Fruit fly (Drosophila melanogaster) whole organism, pupa: ENCODE measurements around the gene CG16865.
A peak's percentile ranks its signal among the peaks of the same experiment; 100 is the strongest.

Experiments
- CG10348 ChIP-seq: fragments of 200-800 bp; sonication (Bioruptor generic); IDR thresholded peaks from 2 replicates; pipeline ENCODE4 v1.3.6; 2022; ENCODE audit warnings: missing biosample characterization, missing genetic modification characterization
- CG12605 ChIP-seq: fragments of 200-800 bp; sonication (Bioruptor generic); IDR thresholded peaks from 2 replicates; pipeline ENCODE4 v1.3.6; 2022; ENCODE audit warnings: missing biosample characterization, missing genetic modification characterization
- CG13204 ChIP-seq: fragments of 200-800 bp; sonication (Bioruptor generic); optimal IDR thresholded peaks from 2 replicates; lab custom pipeline; 2018; ENCODE audit warnings: missing biosample characterization, mild to moderate bottlenecking, missing genetic modification characterization, moderate library complexity
- CG14655 ChIP-seq: fragments of 200-800 bp; sonication (Bioruptor generic); optimal IDR thresholded peaks from 3 replicates; lab custom pipeline; 2017; ENCODE audit warnings: mild to moderate bottlenecking, missing biosample characterization, missing genetic modification reagents, missing genetic modification characterization
- CG15710 ChIP-seq: fragments of 200-800 bp; sonication (Bioruptor generic); optimal IDR thresholded peaks from 2 replicates; lab custom pipeline; 2018; ENCODE audit warnings: missing biosample characterization, mild to moderate bottlenecking, missing genetic modification characterization, moderate library complexity
- CG17806 ChIP-seq: fragments of 200-800 bp; sonication (Bioruptor generic); optimal IDR thresholded peaks from 2 replicates; lab custom pipeline; 2018; ENCODE audit warnings: missing biosample characterization, mild to moderate bottlenecking, missing genetic modification characterization, moderate library complexity
- CG32121 ChIP-seq: fragments of 200-800 bp; sonication (Bioruptor generic); IDR thresholded peaks from 2 replicates; pipeline ENCODE4 v1.3.6; 2022; ENCODE audit warnings: missing biosample characterization, missing genetic modification characterization
- CG34367 ChIP-seq: fragments of 200-800 bp; sonication (Bioruptor generic); optimal IDR thresholded peaks from 2 replicates; lab custom pipeline; 2018; ENCODE audit warnings: missing biosample characterization, mild to moderate bottlenecking, missing genetic modification characterization
- CG4496 ChIP-seq: fragments of 200-800 bp; sonication (Bioruptor generic); IDR thresholded peaks from 3 replicates; pipeline ENCODE4 v1.3.6; 2022; ENCODE audit warnings: missing biosample characterization, missing genetic modification characterization
- CG8159 ChIP-seq: fragments of 200-800 bp; sonication (Bioruptor generic); optimal IDR thresholded peaks from 3 replicates; lab custom pipeline; 2018; ENCODE audit warnings: missing biosample characterization, mild to moderate bottlenecking, missing genetic modification characterization, moderate library complexity
- CG8301 ChIP-seq: fragments of 200-800 bp; sonication (Bioruptor generic); optimal IDR thresholded peaks from 2 replicates; lab custom pipeline; 2018; ENCODE audit warnings: missing biosample characterization, mild to moderate bottlenecking, missing genetic modification characterization
- CG9948 ChIP-seq: fragments of 200-800 bp; sonication (Bioruptor generic); optimal IDR thresholded peaks from 2 replicates; lab custom pipeline; 2018; ENCODE audit warnings: missing biosample characterization, mild to moderate bottlenecking, missing genetic modification characterization, moderate library complexity
- D1 ChIP-seq: fragments of 200-800 bp; sonication (Bioruptor generic); optimal IDR thresholded peaks from 2 replicates; lab custom pipeline; 2018; ENCODE audit warnings: missing biosample characterization, mild to moderate bottlenecking, missing genetic modification characterization, moderate library complexity
- EcR ChIP-seq: fragments of 200-800 bp; sonication (Bioruptor generic); optimal IDR thresholded peaks from 3 replicates; lab custom pipeline; 2019; ENCODE audit warnings: missing biosample characterization, missing genetic modification characterization, mild to moderate bottlenecking, moderate library complexity, missing genetic modification reagents
- Ets98B ChIP-seq: fragments of 200-800 bp; sonication (Bioruptor generic); IDR thresholded peaks from 2 replicates; pipeline ENCODE4 v1.3.6; 2022; ENCODE audit warnings: missing biosample characterization, missing genetic modification characterization
- Pif1A ChIP-seq: fragments of 200-800 bp; sonication (Bioruptor generic); optimal IDR thresholded peaks from 3 replicates; lab custom pipeline; 2016; ENCODE audit warnings: missing biosample characterization, missing genetic modification characterization
- Pif1B ChIP-seq: fragments of 200-800 bp; sonication (Bioruptor generic); optimal IDR thresholded peaks from 3 replicates; lab custom pipeline; 2016; ENCODE audit warnings: missing biosample characterization, missing genetic modification characterization
- Snoo ChIP-seq: fragments of 200-800 bp; sonication (Bioruptor generic); optimal IDR thresholded peaks from 3 replicates; lab custom pipeline; 2017; ENCODE audit warnings: missing biosample characterization, mild to moderate bottlenecking, missing genetic modification characterization, inconsistent platforms
- fd96Ca ChIP-seq: fragments of 200-800 bp; sonication (Bioruptor generic); IDR thresholded peaks from 3 replicates; pipeline ENCODE4 v1.3.6; 2022; ENCODE audit warnings: missing biosample characterization, missing genetic modification characterization
- gl ChIP-seq: fragments of 200-800 bp; sonication (Bioruptor generic); optimal IDR thresholded peaks from 2 replicates; lab custom pipeline; 2018; ENCODE audit warnings: missing biosample characterization, mild to moderate bottlenecking, missing genetic modification characterization
- rn ChIP-seq: fragments of 200-800 bp; sonication (Bioruptor generic); IDR thresholded peaks from 2 replicates; pipeline ENCODE4 v1.3.6; 2022; ENCODE audit warnings: missing biosample characterization, missing genetic modification characterization

The CG16865 gene

DNA sequence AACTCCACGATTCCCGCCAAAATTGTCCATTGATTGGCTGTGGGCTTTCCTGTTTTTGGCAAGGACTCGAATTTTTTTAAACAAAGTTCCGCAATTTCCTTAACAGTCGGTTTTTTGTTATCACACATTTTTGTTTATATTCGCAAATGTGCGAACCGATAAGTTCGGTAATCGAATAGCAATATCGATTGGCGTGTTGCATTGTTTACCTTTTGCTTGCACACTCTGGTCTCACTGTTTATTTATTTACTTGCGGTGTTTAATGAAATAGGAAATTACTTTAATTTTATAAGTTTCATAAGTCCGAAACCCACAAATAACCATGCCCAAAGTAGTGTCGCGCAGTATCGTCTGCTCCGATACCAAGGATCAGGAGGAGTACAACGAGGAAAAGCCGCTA, at the start of gene CG16865, which contains the start of gene Adat1:
TSS of gene CG16865 (plus strand) at position 200 of the 400 bp plus-strand sequence.
TSS of gene Adat1 (minus strand) at position 152 of the 400 bp plus-strand sequence.
- TF ChIP-seq CG17806 (tag; lab: Kevin White, UChicago): no peak
- no peak for TF ChIP-seq gl (tag; lab: Kevin White, UChicago)
- no peak for TF ChIP-seq CG15710 (tag; lab: Kevin White, UChicago)
- no peak for TF ChIP-seq CG9948 (tag; lab: Kevin White, UChicago)
- TF ChIP-seq CG10348 (GFP tag; lab: Robert Waterston, UW): no peak

DNA sequence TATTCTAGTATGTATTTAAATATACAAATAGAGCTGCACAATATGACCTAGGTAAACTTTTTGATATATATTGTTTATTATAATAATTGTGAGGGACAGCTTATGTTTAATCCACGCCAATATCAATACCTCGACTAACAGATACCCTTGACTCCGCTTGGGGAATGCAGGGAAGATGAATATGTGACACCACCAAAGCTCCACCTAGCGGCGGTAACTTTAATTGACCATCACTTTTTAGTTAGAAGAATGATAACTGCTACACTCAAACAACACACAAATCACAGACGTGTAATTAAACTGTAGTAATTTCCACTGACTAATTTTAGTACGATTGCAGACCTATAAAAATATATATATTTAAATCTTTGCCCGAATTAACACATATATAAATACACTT, 48.2 kb upstream of the CG16865 start:
- TF ChIP-seq CG34367 (no peak), CG14655 (GFP tag; lab: Kevin White, UChicago) (no peak), fd96Ca (no peak), Snoo (tag; lab: Kevin White, UChicago) (no peak), CG10348 (GFP tag; lab: Robert Waterston, UW) (no peak), CG9948 (tag; lab: Kevin White, UChicago) (no peak), CG12605 (GFP tag; lab: Robert Waterston, UW) (no peak), CG8301 (tag; lab: Kevin White, UChicago) (no peak), gl (tag; lab: Kevin White, UChicago) (no peak), CG13204 (GFP tag; lab: Kevin White, UChicago) (no peak), EcR (no peak), CG15710 (tag; lab: Kevin White, UChicago) (no peak), CG4496 (GFP tag; lab: Robert Waterston, UW) (no peak), Pif1B (GFP tag; lab: Kevin White, UChicago) (no peak), CG8159 (tag; lab: Kevin White, UChicago) (no peak)

DNA sequence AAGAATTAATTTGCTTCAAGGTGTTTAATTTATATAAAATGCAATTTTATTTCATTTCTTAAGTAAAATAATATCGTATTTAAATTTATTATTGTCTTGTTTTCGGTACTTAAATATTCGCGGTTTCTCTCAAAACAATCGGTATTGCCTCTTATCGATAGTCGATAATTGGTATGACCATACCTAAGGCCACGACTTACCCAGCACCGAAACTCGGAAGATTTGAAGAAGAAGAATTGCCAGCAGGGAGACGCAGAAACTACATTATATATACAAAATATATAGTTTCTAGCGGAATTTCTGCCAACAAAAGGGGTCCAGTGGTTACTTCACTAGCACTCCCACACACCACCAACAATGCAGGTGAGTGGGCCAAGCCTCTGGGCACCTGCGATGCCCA, 40.4 kb upstream of the CG16865 start:
- TF ChIP-seq CG9948 (tag; lab: Kevin White, UChicago): no peak
- no peak for TF ChIP-seq rn (GFP tag; lab: Robert Waterston, UW)
- TF ChIP-seq Ets98B (GFP tag; lab: Robert Waterston, UW): no peak
- no peak for TF ChIP-seq CG15710 (tag; lab: Kevin White, UChicago)
- no peak for TF ChIP-seq CG14655 (GFP tag; lab: Kevin White, UChicago)
- no peak for TF ChIP-seq fd96Ca
- TF ChIP-seq CG4496 (GFP tag; lab: Robert Waterston, UW): no peak
- TF ChIP-seq EcR: no peak
- TF ChIP-seq CG34367: no peak
- TF ChIP-seq CG12605 (GFP tag; lab: Robert Waterston, UW): no peak
- TF ChIP-seq Pif1B (GFP tag; lab: Kevin White, UChicago): no peak
- TF ChIP-seq D1 (tag; lab: Kevin White, UChicago): no peak
- no peak for TF ChIP-seq CG8159 (tag; lab: Kevin White, UChicago)
- no peak for TF ChIP-seq CG8301 (tag; lab: Kevin White, UChicago)
- TF ChIP-seq CG10348 (GFP tag; lab: Robert Waterston, UW): no peak
- no peak for TF ChIP-seq Snoo (tag; lab: Kevin White, UChicago)
- TF ChIP-seq CG32121 (GFP tag; lab: Robert Waterston, UW): no peak
- no peak for TF ChIP-seq gl (tag; lab: Kevin White, UChicago)
- TF ChIP-seq Pif1A: no peak

DNA sequence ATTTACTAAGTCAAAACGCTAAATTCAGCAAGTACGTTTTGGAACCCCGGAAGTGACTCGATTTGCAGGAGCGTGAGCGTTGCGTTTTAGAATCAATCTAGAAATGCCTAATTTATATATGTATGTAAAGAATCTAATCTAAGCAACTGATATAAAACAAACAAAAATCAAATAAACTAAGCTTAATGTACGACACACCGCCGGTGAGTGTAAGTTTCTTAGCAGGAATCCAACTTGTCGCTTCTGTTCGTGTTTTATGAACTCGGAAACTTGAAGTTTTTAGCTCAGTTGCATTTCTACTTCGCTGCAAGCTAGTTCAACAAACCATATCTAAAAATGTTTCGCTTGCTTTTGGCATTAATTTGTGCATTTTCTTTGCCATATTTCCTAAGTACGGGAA, 37.6 kb upstream of the CG16865 start, which contains the start of gene CG43376:
TSS of gene CG43376 (plus strand) at position 301 of the 400 bp plus-strand sequence.
- TF ChIP-seq Snoo (tag; lab: Kevin White, UChicago) (no peak), rn (GFP tag; lab: Robert Waterston, UW) (no peak), CG15710 (tag; lab: Kevin White, UChicago) (no peak), Pif1B (GFP tag; lab: Kevin White, UChicago) (no peak), D1 (tag; lab: Kevin White, UChicago) (no peak), CG34367 (no peak), gl (tag; lab: Kevin White, UChicago) (no peak), fd96Ca (no peak), CG14655 (GFP tag; lab: Kevin White, UChicago) (no peak), CG8301 (tag; lab: Kevin White, UChicago) (no peak), CG4496 (GFP tag; lab: Robert Waterston, UW) (no peak), CG32121 (GFP tag; lab: Robert Waterston, UW) (no peak), CG9948 (tag; lab: Kevin White, UChicago) (no peak), CG10348 (GFP tag; lab: Robert Waterston, UW) (no peak), CG13204 (GFP tag; lab: Kevin White, UChicago) (no peak), CG12605 (GFP tag; lab: Robert Waterston, UW) (no peak)
- TF ChIP-seq, all 21 proteins: peak for 0

DNA sequence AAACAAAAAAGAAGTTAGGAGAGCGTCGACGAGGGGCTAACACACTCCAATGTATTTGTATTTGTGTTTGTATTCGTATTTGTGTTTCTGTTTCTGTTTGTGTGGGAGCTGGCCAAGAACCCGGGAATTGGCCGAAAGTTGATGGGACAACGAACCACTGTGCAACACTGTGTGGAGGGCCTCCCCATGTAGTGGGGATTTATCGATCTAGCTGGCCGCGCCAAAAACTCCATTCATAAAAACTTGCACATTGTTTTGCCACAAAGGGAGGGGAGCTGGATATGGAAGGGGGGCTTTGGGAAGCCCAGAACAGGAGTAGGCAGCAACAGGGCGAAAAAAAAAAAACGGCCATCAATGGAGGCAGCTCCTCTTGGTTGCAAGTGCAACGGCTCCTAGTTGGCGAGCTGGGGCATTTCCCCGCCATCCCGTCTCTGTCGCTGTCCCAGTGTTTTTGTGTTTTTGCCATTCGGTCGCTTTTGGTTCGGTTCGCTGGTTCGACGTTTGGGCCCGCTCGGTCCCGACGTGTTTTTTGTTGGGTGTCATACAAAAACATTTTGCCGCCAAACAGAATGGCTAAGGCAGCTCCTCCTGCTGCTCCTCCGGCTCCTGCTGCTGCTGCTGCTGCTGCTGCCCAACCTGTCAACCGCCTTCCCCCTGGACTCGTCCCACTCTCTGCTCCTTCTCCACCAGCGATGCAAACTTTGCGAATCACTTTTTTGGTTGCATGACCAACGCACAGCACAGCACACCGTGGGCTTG, 34.2 kb upstream of the CG16865 start:
- TF ChIP-seq Pif1B (GFP tag; lab: Kevin White, UChicago): no peak
- TF ChIP-seq fd96Ca: no peak
- peak; percentile 66 for TF ChIP-seq CG13204 (GFP tag; lab: Kevin White, UChicago)
- no peak for TF ChIP-seq CG10348 (GFP tag; lab: Robert Waterston, UW)
- TF ChIP-seq CG4496 (GFP tag; lab: Robert Waterston, UW): 0 out of 3 replicates have a peak, but pooled peaks have one; percentile 42
- TF ChIP-seq Snoo (tag; lab: Kevin White, UChicago): no peak
- no peak for TF ChIP-seq CG34367
- peak; percentile 85 for TF ChIP-seq EcR
- no peak for TF ChIP-seq CG12605 (GFP tag; lab: Robert Waterston, UW)
